Worm (Caenorhabditis elegans): ENCODE measurements around the gene asp-2.

The asp-2 gene

ce11 chrV:9220444-9220843, 17.6 kb downstream of the asp-2 start (continued):
- TF ChIP-seq lin-15B (tag; optimal IDR thresholded peaks at IDR 0.05) (peak; percentile 59), unc-86 (tag; optimal IDR thresholded peaks at IDR 0.05) (peak; percentile 29), mef-2 (tag; optimal IDR thresholded peaks at IDR 0.05) (no peak), dsc-1 (tag; optimal IDR thresholded peaks at IDR 0.05) (no peak), nhr-28 (tag; optimal IDR thresholded peaks at IDR 0.05) (no peak), nhr-47 (tag; optimal IDR thresholded peaks at IDR 0.05) (peak; percentile 50), ceh-90 (tag; optimal IDR thresholded peaks at IDR 0.05) (no peak), isw-1 (GFP tag; IDR thresholded peaks at IDR 0.05) (peak; percentile 46; the same call in 1 of the 2 replicates), sox-4 (tag; optimal IDR thresholded peaks at IDR 0.05) (no peak), nhr-90 (tag; optimal IDR thresholded peaks at IDR 0.05; ENCODE audit: poor library complexity) (no peak), blmp-1 (tag; optimal IDR thresholded peaks at IDR 0.05) (peak; percentile 62), nhr-11 (tag; optimal IDR thresholded peaks at IDR 0.05) (no peak), fkh-10 (GFP tag; optimal IDR thresholded peaks at IDR 0.05) (no peak), jun-1 (tag; optimal IDR thresholded peaks at IDR 0.05) (no peak), ets-5 (GFP tag; IDR thresholded peaks at IDR 0.05) (no peak), lsy-2 (tag; optimal IDR thresholded peaks at IDR 0.05) (peak; percentile 36 to 74), zag-1 (tag; optimal IDR thresholded peaks at IDR 0.05) (no peak), pqm-1 (tag; optimal IDR thresholded peaks at IDR 0.05) (no peak), lin-35 (GFP tag; optimal IDR thresholded peaks at IDR 0.05) (peak; percentile 87 to 95), C34B4.2 (tag; optimal IDR thresholded peaks at IDR 0.05) (no peak), swsn-7 (tag; optimal IDR thresholded peaks at IDR 0.05) (peak; percentile 33), nhr-19 (GFP tag; conservative IDR thresholded peaks at IDR 0.05) (peak; percentile 37; the same call in 1 of the 2 replicates), nhr-12 (tag; optimal IDR thresholded peaks at IDR 0.05) (no peak), irx-1 (tag; optimal IDR thresholded peaks at IDR 0.05) (no peak), sup-37 (GFP tag; optimal IDR thresholded peaks at IDR 0.05) (no peak), elt-2 (tag; optimal IDR thresholded peaks at IDR 0.05) (no peak), ama-1 (optimal IDR thresholded peaks at IDR 0.05) (no peak), lir-3 (tag; optimal IDR thresholded peaks at IDR 0.05; ENCODE audit: poor library complexity) (no peak), nhr-85 (tag) (peak; percentile 44), C16A3.4 (tag; optimal IDR thresholded peaks at IDR 0.05) (peak; percentile 68), ces-1 (GFP tag; optimal IDR thresholded peaks at IDR 0.05) (no peak), vab-15 (tag; optimal IDR thresholded peaks at IDR 0.05) (no peak), fkh-8 (tag; optimal IDR thresholded peaks at IDR 0.05) (no peak), nhr-76 (tag; optimal IDR thresholded peaks at IDR 0.05) (no peak), tbx-2 (tag; optimal IDR thresholded peaks at IDR 0.05) (peak; percentile 42), nhr-20 (tag; optimal IDR thresholded peaks at IDR 0.05) (peak; percentile 49), mdl-1 (tag; optimal IDR thresholded peaks at IDR 0.05) (peak in 1 of 2 experiments; percentile 23), alr-1 (tag; optimal IDR thresholded peaks at IDR 0.05; ENCODE audit: borderline replicate concordance) (no peak), hlh-17 (GFP tag; optimal IDR thresholded peaks at IDR 0.05; ENCODE audit: borderline replicate concordance) (no peak), lin-39 (tag; optimal IDR thresholded peaks at IDR 0.05) (no peak), zip-4 (GFP tag; optimal IDR thresholded peaks at IDR 0.05) (no peak), skn-1 (tag; optimal IDR thresholded peaks at IDR 0.05) (peak; percentile 54), aly-2 (tag; optimal IDR thresholded peaks at IDR 0.05) (no peak), ztf-11 (tag; optimal IDR thresholded peaks at IDR 0.05) (no peak), hlh-4 (tag; optimal IDR thresholded peaks at IDR 0.05) (no peak), unc-98 (GFP tag; IDR thresholded peaks at IDR 0.05) (no peak), pag-3 (tag; optimal IDR thresholded peaks at IDR 0.05; ENCODE audit: borderline replicate concordance, insufficient read depth) (no peak), efl-1 (optimal IDR thresholded peaks at IDR 0.05) (peak; percentile 54 to 88), efl-1 (GFP tag; optimal IDR thresholded peaks at IDR 0.05 in 1 of 2) (peak; percentile 90 to 99), egl-27 (tag; optimal IDR thresholded peaks at IDR 0.05) (no peak), rnt-1 (tag; optimal IDR thresholded peaks at IDR 0.05) (peak; percentile 33), ceh-88 (GFP tag; IDR thresholded peaks at IDR 0.05) (no peak), snpc-4 (tag; optimal IDR thresholded peaks at IDR 0.05) (no peak)

Measured in whole organism, L1 larva.